Worm (Caenorhabditis elegans) whole organism, L2 larva: ENCODE measurements around the gene fbxb-15.

Source experiments
- aly-2 ChIP-seq: fragments of 150-350 bp; optimal IDR thresholded peaks from 2 replicates; lab custom pipeline; 2014; ENCODE audit warnings: missing biosample characterization, missing genetic modification characterization
- elt-3 ChIP-seq: sonication (generic microtip); optimal IDR thresholded peaks from 2 replicates; lab custom pipeline; 2017; ENCODE audit warnings: missing biosample characterization, missing genetic modification characterization
- lin-11 ChIP-seq: fragments of 150-350 bp; sonication (generic microtip); optimal IDR thresholded peaks from 2 replicates; lab custom pipeline; 2014; ENCODE audit warnings: missing biosample characterization, missing genetic modification characterization, inconsistent platforms, mixed read lengths
- nhr-237 ChIP-seq: fragments of 150-350 bp; optimal IDR thresholded peaks from 2 replicates; lab custom pipeline; 2014; ENCODE audit warnings: missing biosample characterization, missing genetic modification characterization
- nhr-25 ChIP-seq: fragments of 150-350 bp; sonication (generic microtip); optimal IDR thresholded peaks from 3 replicates; lab custom pipeline; 2014; ENCODE audit warnings: missing biosample characterization, missing genetic modification characterization
- nhr-6 ChIP-seq: fragments of 150-350 bp; optimal IDR thresholded peaks from 2 replicates; lab custom pipeline; 2014; ENCODE audit warnings: missing biosample characterization, missing genetic modification characterization
- sma-9 ChIP-seq, 2 experiments: fragments of 150-350 bp in 1 of 2; sonication (generic microtip) in 1 of 2; optimal IDR thresholded peaks; 2 replicates each; lab custom pipeline; 2014 to 2016; ENCODE audit warnings: missing genetic modification characterization in 2 of 2, mild to moderate bottlenecking in 1 of 2, missing biosample characterization in 1 of 2, missing compliant biosample characterization in 1 of 2, missing genetic modification reagents in 1 of 2, moderate library complexity in 1 of 2
- unc-62 ChIP-seq: fragments of 150-350 bp; optimal IDR thresholded peaks from 2 replicates; lab custom pipeline; 2014; ENCODE audit warnings: missing biosample characterization, missing genetic modification reagents, missing genetic modification characterization
- ztf-4 ChIP-seq: fragments of 150-350 bp; optimal IDR thresholded peaks from 2 replicates; lab custom pipeline; 2014; ENCODE audit warnings: missing biosample characterization, missing genetic modification characterization

DNA sequence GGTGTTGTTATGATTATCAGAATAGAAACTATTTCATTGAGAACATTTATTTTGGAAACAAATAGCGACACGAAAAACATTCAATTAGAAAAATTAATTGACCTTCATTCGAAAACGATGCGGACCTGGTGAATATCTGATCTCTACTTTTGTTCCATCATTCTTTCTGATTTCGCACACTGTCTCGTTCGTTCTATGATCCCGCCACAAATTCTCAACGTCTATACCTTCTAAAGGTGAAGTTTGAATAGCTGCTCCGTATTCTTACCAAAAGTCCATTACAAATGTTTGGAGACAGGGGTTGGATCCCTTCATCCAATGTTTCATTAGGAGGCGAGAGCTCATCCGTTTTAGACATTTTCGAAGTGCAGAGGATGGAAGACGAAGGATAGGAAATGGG lies 1.5 kb downstream of the fbxb-15 start, which contains the start of gene fbxb-16:
- no peak for TF ChIP-seq nhr-25 (tag; lab: Kevin White, UChicago)
- no peak for TF ChIP-seq nhr-237 (tag; lab: Kevin White, UChicago)
- TF ChIP-seq unc-62 (GFP tag; lab: Kevin White, UChicago): no peak
- no peak for TF ChIP-seq nhr-6
- no peak for TF ChIP-seq sma-9 (GFP tag; optimal IDR thresholded peaks at IDR 0.05; lab: Kevin White, UChicago)
- TF ChIP-seq sma-9 (tag; optimal IDR thresholded peaks at IDR 0.05; lab: Kevin White, UChicago): no peak
- no peak for TF ChIP-seq aly-2 (tag; lab: Kevin White, UChicago)
- TF ChIP-seq elt-3 (tag; lab: Kevin White, UChicago): no peak
- TF ChIP-seq lin-11 (tag; lab: Kevin White, UChicago): no peak
- no peak for TF ChIP-seq ztf-4 (tag; lab: Kevin White, UChicago)
